Worm (Caenorhabditis elegans): ENCODE measurements around the gene nspd-4.

nspd-4 gene

ce11 chrII:4851594-4852106 lies 9.2 kb downstream of the nspd-4 start, which contains the start of gene dnj-9 (continued):
- TF ChIP-seq tbx-9 (tag; optimal IDR thresholded peaks at IDR 0.05; ENCODE audit: borderline replicate concordance) (no peak), sptf-2 (GFP tag; optimal IDR thresholded peaks at IDR 0.05) (no peak), hmg-1.2 (GFP tag; IDR thresholded peaks at IDR 0.05) (peak; percentile 73), lin-54 (GFP tag; optimal IDR thresholded peaks at IDR 0.05) (peak; percentile 99), Y79H2A.3 (GFP tag; conservative IDR thresholded peaks at IDR 0.05) (0 out of 2 replicates have a peak, but pooled peaks have one; percentile 11), ztf-6 (GFP tag; IDR thresholded peaks at IDR 0.05) (no peak), Y56A3A.18 (GFP tag; IDR thresholded peaks at IDR 0.05) (peak; percentile 95), ztf-26 (tag; optimal IDR thresholded peaks at IDR 0.05) (peak; percentile 84), xnd-1 (tag; optimal IDR thresholded peaks at IDR 0.05) (peak; percentile 83), ccch-3 (GFP tag; optimal IDR thresholded peaks at IDR 0.05) (no peak), nhr-179 (tag; optimal IDR thresholded peaks at IDR 0.05) (no peak), dpl-1 (GFP tag; optimal IDR thresholded peaks at IDR 0.05) (peak; percentile 97), ztf-28 (GFP tag; IDR thresholded peaks at IDR 0.05) (no peak), ztf-3 (GFP tag; optimal IDR thresholded peaks at IDR 0.05) (no peak), rec-8 (tag; optimal IDR thresholded peaks at IDR 0.05) (peak in 1 of 2 experiments; percentile 21), B0261.1 (tag; optimal IDR thresholded peaks at IDR 0.05) (peak; percentile 15), him-1 (tag; optimal IDR thresholded peaks at IDR 0.05) (peak; percentile 81), attf-6 (GFP tag; IDR thresholded peaks at IDR 0.05) (peak; percentile 73), let-607 (tag; optimal IDR thresholded peaks at IDR 0.05) (peak; percentile 41 to 82), B0019.2 (GFP tag; conservative IDR thresholded peaks at IDR 0.05) (peak; percentile 32; the same call in 1 of the 2 replicates), mes-4 (tag; optimal IDR thresholded peaks at IDR 0.05) (peak; percentile 34), hrde-1 (tag; optimal IDR thresholded peaks at IDR 0.05; ENCODE audit: borderline replicate concordance) (peak; percentile 62), Y67H2A.10 (GFP tag; conservative IDR thresholded peaks at IDR 0.05) (peak; percentile 37; the same call in 1 of the 2 replicates), F55B11.4 (tag; optimal IDR thresholded peaks at IDR 0.05; ENCODE audit: borderline replicate concordance, insufficient read depth) (no peak), snpc-1.1 (tag; optimal IDR thresholded peaks at IDR 0.05; ENCODE audit: insufficient read depth) (peak; percentile 28), hlh-26 (GFP tag; conservative IDR thresholded peaks at IDR 0.05) (no peak), cebp-1 (GFP tag; IDR thresholded peaks at IDR 0.05) (peak; percentile 54), cebp-1 (tag; optimal IDR thresholded peaks at IDR 0.05) (peak; percentile 92), Y53F4B.3 (GFP tag; IDR thresholded peaks at IDR 0.05) (no peak), ceh-100 (GFP tag; IDR thresholded peaks at IDR 0.05) (peak; percentile 84), snpc-1.3 (tag; optimal IDR thresholded peaks at IDR 0.05; ENCODE audit: insufficient read depth) (peak; percentile 92), nfya-2 (GFP tag; IDR thresholded peaks at IDR 0.05) (no peak), unc-130 (GFP tag; optimal IDR thresholded peaks at IDR 0.05) (peak; percentile 75)

DNA sequence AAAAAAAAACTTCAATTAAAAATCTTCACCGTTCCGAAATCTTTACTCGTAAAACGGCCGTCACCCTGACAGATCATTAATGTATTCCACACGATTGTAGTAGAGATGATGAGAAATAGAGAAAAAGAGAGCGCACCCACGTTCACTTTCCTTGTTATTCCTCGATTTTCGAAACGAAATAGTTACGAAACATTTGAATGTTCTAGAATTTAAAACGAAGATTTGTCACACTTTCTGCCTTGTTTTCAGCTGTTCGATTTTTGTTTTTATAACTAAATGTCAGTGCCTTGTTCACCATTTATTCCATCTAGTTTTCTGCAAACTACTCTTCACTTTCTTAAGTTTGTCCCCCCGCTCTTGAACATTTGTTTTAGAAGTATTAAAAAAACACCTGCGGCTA lies 12.4 kb downstream of the nspd-4 start:
- TF ChIP-seq cebp-1 (GFP tag; IDR thresholded peaks at IDR 0.05) (no peak), cebp-1 (tag; optimal IDR thresholded peaks at IDR 0.05) (peak; percentile 66), madf-3 (GFP tag; IDR thresholded peaks at IDR 0.05) (no peak)

ce11 chrII:4855489-4855888 lies 13.1 kb downstream of the nspd-4 start:
- TF ChIP-seq K11D2.4 (GFP tag; IDR thresholded peaks at IDR 0.05) (0 out of 2 replicates have a peak, but pooled peaks have one; percentile 19), B0261.1 (tag; optimal IDR thresholded peaks at IDR 0.05) (no peak)
